Fruit fly (Drosophila melanogaster): ENCODE results near the gene nau.

Gene nau

DNA sequence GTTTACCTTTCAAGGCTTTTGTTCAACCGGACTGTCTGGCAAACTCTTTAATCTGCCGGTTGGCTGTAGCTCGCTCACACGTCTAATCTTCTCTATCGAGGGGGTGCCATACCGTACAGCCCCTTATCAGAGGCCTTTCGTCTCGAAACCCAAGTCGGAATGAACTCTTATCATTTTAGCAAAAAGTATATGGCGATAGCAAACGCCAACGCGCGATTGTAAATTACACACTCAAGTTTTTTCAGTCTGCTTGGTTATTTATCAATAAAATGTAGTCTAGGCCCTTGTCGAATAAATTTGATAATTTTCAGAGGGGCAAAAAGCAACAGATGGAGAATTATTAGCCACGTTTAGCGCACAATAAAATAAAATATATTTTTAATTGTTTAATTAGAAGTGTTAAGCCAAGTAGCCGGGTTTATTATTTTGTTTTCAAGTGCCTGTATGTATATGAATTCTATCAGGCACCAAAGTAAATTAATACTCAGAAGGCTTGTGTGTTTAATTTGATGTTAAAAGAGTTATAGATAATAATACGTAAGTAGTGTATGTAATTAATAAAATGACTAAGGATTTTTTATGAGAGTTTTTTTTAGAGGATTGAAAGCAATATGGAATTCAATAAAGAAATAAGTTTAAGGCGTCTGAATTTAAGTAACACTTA is 6.8 kb upstream of the nau start (continued):
- no peak for TF ChIP-seq ap (GFP tag; IDR thresholded peaks at IDR 0.05)
- no peak for TF ChIP-seq PHDP (tag; optimal IDR thresholded peaks at IDR 0.05)
- TF ChIP-seq Xbp1 (GFP tag; optimal IDR thresholded peaks at IDR 0.05): no peak
- no peak for TF ChIP-seq stwl (tag; optimal IDR thresholded peaks at IDR 0.05)
- peak; percentile 99 for TF ChIP-seq exex (tag; optimal IDR thresholded peaks at IDR 0.05)
- TF ChIP-seq Bdp1 (GFP tag; optimal IDR thresholded peaks at IDR 0.05): no peak
- TF ChIP-seq CG18476 (GFP tag; optimal IDR thresholded peaks at IDR 0.05): no peak
- TF ChIP-seq BEAF-32 (GFP tag; optimal IDR thresholded peaks at IDR 0.05): no peak
- no peak for TF ChIP-seq CG10321 (GFP tag; IDR thresholded peaks at IDR 0.05)
- TF ChIP-seq CG17186 (GFP tag; optimal IDR thresholded peaks at IDR 0.05): no peak
- no peak for TF ChIP-seq H15 (GFP tag; IDR thresholded peaks at IDR 0.05)
- TF ChIP-seq gce (GFP tag; IDR thresholded peaks at IDR 0.05): no peak
- TF ChIP-seq mirr (GFP tag; optimal IDR thresholded peaks at IDR 0.05): peak; percentile 86
- TF ChIP-seq Doc2 (GFP tag; IDR thresholded peaks at IDR 0.05): no peak
- no peak for TF ChIP-seq slp2 (GFP tag; optimal IDR thresholded peaks at IDR 0.05)
- no peak for TF ChIP-seq chif (GFP tag; optimal IDR thresholded peaks at IDR 0.05)
- no peak for TF ChIP-seq cas (GFP tag; IDR thresholded peaks at IDR 0.05)
- no peak for TF ChIP-seq CG10274 (GFP tag; optimal IDR thresholded peaks at IDR 0.05)
- TF ChIP-seq CG12219 (GFP tag; optimal IDR thresholded peaks at IDR 0.05): no peak
- TF ChIP-seq CG8924 (tag; optimal IDR thresholded peaks at IDR 0.05): no peak
- TF ChIP-seq HLH4C (GFP tag; IDR thresholded peaks at IDR 0.05; ENCODE audit: partially characterized antibody): no peak
- no peak for TF ChIP-seq CG6791 (GFP tag; IDR thresholded peaks at IDR 0.05; ENCODE audit: partially characterized antibody)
- TF ChIP-seq Atf6 (GFP tag; IDR thresholded peaks at IDR 0.05): 0 out of 2 replicates have a peak, but pooled peaks have one; percentile 31
- TF ChIP-seq CG11456 (GFP tag; IDR thresholded peaks at IDR 0.05): no peak
- peak; percentile 87 for TF ChIP-seq GATAe (GFP tag; conservative IDR thresholded peaks at IDR 0.05)
- no peak for TF ChIP-seq MESR4 (GFP tag; optimal IDR thresholded peaks at IDR 0.05)
- TF ChIP-seq salm (tag; optimal IDR thresholded peaks at IDR 0.05): no peak
- TF ChIP-seq CG6272 (GFP tag; IDR thresholded peaks at IDR 0.05): no peak
- no peak for TF ChIP-seq Usf (GFP tag; optimal IDR thresholded peaks at IDR 0.05)
- TF ChIP-seq Dad (GFP tag; optimal IDR thresholded peaks at IDR 0.05): no peak
- no peak for TF ChIP-seq gem (tag; optimal IDR thresholded peaks at IDR 0.05)
- TF ChIP-seq Side (GFP tag; optimal IDR thresholded peaks at IDR 0.05): no peak
- TF ChIP-seq sima (GFP tag; optimal IDR thresholded peaks at IDR 0.05): no peak
- TF ChIP-seq trh (GFP tag; optimal IDR thresholded peaks at IDR 0.05): no peak
- TF ChIP-seq CG10543 (GFP tag; optimal IDR thresholded peaks at IDR 0.05): peak; percentile 43
- TF ChIP-seq kni (GFP tag; optimal IDR thresholded peaks at IDR 0.05): no peak
- peak; percentile 97 for TF ChIP-seq sug (tag; optimal IDR thresholded peaks at IDR 0.05)
- no peak for TF ChIP-seq sr (GFP tag; IDR thresholded peaks at IDR 0.05)
- no peak for TF ChIP-seq Dip2 (GFP tag; IDR thresholded peaks at IDR 0.05)
- TF ChIP-seq gro (GFP tag; optimal IDR thresholded peaks at IDR 0.05): peak; percentile 29
- no peak for TF ChIP-seq Optix (GFP tag; IDR thresholded peaks at IDR 0.05)
- TF ChIP-seq slou (GFP tag; optimal IDR thresholded peaks at IDR 0.05): no peak
- TF ChIP-seq CG14014 (GFP tag; IDR thresholded peaks at IDR 0.05): no peak
- no peak for TF ChIP-seq CG3407 (GFP tag; optimal IDR thresholded peaks at IDR 0.05)
- no peak for TF ChIP-seq repo (GFP tag; optimal IDR thresholded peaks at IDR 0.05)
- TF ChIP-seq CG3281 (GFP tag; optimal IDR thresholded peaks at IDR 0.05): no peak
- TF ChIP-seq ci (GFP tag; IDR thresholded peaks at IDR 0.05): no peak
- TF ChIP-seq CG1529 (GFP tag; optimal IDR thresholded peaks at IDR 0.05): no peak
- TF ChIP-seq gfzf (GFP tag; optimal IDR thresholded peaks at IDR 0.05): no peak
- no peak for TF ChIP-seq gcm2 (GFP tag; optimal IDR thresholded peaks at IDR 0.05)
- no peak for TF ChIP-seq luna (GFP tag; optimal IDR thresholded peaks at IDR 0.05)
